Fruit fly (Drosophila melanogaster): ENCODE results near the gene CG33299.

- TF ChIP-seq CTCF (optimal IDR thresholded peaks at IDR 0.05) (no peak), CG8478 (optimal IDR thresholded peaks at IDR 0.05) (no peak)
Measured at dm6 chr2L:9660516-9660920, 4.1 kb downstream of the CG33299 start.
